Worm (Caenorhabditis elegans): ENCODE results near the gene C10B5.1.

The C10B5.1 gene

DNA sequence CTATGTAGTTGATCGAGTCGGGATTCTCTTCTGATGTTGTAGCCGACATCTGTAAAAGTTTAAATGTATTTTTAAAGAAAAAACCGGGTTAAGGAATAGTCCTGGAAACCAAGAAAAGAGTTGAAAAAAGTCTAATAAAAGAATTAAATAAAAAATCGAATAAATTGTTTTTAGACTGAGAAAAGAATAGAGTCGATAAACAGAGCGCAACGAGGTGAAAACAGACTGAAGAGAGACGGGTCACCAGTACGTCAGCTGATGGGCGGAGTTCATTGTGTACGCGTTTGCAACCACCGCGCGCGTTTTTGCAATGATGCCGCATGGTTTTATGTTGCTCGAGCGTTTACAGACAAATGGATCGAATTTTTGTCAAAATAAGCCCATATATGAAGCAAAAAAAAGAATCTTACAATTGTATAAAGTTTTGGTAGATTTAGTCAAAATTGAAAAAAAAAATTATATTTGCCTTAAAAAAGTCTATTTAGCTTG is 50.3 kb downstream of the C10B5.1 start, which contains the start of gene atg-18 (continued):
- no peak for TF ChIP-seq fkh-10 (GFP tag; optimal IDR thresholded peaks at IDR 0.05)
- no peak for TF ChIP-seq pag-3 (tag; optimal IDR thresholded peaks at IDR 0.05; ENCODE audit: borderline replicate concordance, insufficient read depth)
- TF ChIP-seq lin-15B (tag; optimal IDR thresholded peaks at IDR 0.05) = peak; percentile 28
- TF ChIP-seq skn-1 (tag; optimal IDR thresholded peaks at IDR 0.05) = peak; percentile 83
- TF ChIP-seq nhr-71 (tag; optimal IDR thresholded peaks at IDR 0.05) = peak; percentile 87
- TF ChIP-seq hpl-2 (GFP tag; optimal IDR thresholded peaks at IDR 0.05) = peak; percentile 63
- TF ChIP-seq elt-2 (tag; optimal IDR thresholded peaks at IDR 0.05) = peak; percentile 52
- no peak for TF ChIP-seq efl-3 (GFP tag; optimal IDR thresholded peaks at IDR 0.05)
- TF ChIP-seq nhr-47 (tag; optimal IDR thresholded peaks at IDR 0.05) = peak; percentile 79
- no peak for TF ChIP-seq vab-15 (tag; optimal IDR thresholded peaks at IDR 0.05)
- no peak for TF ChIP-seq ceh-90 (tag; optimal IDR thresholded peaks at IDR 0.05)
- TF ChIP-seq irx-1 (tag; optimal IDR thresholded peaks at IDR 0.05) = peak; percentile 16
- peak; percentile 43 for TF ChIP-seq unc-86 (tag; optimal IDR thresholded peaks at IDR 0.05)
- peak; percentile 23 for TF ChIP-seq F16B12.6 (tag; optimal IDR thresholded peaks at IDR 0.05)
- peak; percentile 76 for TF ChIP-seq nhr-19 (GFP tag; conservative IDR thresholded peaks at IDR 0.05)
- TF ChIP-seq sox-4 (tag; optimal IDR thresholded peaks at IDR 0.05) = peak; percentile 5
- no peak for TF ChIP-seq nhr-237 (tag; optimal IDR thresholded peaks at IDR 0.05)
- no peak for TF ChIP-seq hlh-17 (GFP tag; optimal IDR thresholded peaks at IDR 0.05; ENCODE audit: borderline replicate concordance)
- peak; percentile 46 for TF ChIP-seq mep-1 (tag; optimal IDR thresholded peaks at IDR 0.05)
- peak in 1 of 2 experiments; percentile 29 for TF ChIP-seq ztf-11 (tag; optimal IDR thresholded peaks at IDR 0.05)
- no peak for TF ChIP-seq nhr-77 (tag; optimal IDR thresholded peaks at IDR 0.05)
- peak; percentile 26 for TF ChIP-seq lin-39 (tag; optimal IDR thresholded peaks at IDR 0.05)
- TF ChIP-seq pqm-1 (tag; optimal IDR thresholded peaks at IDR 0.05) = no peak
- TF ChIP-seq rnt-1 (tag; optimal IDR thresholded peaks at IDR 0.05) = peak; percentile 85
- TF ChIP-seq zag-1 (tag; optimal IDR thresholded peaks at IDR 0.05) = no peak
- TF ChIP-seq ceh-88 (GFP tag; IDR thresholded peaks at IDR 0.05) = no peak
- peak; percentile 36 to 74 (median 45) for TF ChIP-seq ceh-82 (tag; optimal IDR thresholded peaks at IDR 0.05)
- TF ChIP-seq mef-2 (tag; optimal IDR thresholded peaks at IDR 0.05) = peak; percentile 4
- peak; percentile 59 for TF ChIP-seq grh-1 (GFP tag; IDR thresholded peaks at IDR 0.05)
- TF ChIP-seq efl-1 (optimal IDR thresholded peaks at IDR 0.05) = peak; percentile 59 to 60
- peak; percentile 44 to 96 for TF ChIP-seq efl-1 (GFP tag; optimal IDR thresholded peaks at IDR 0.05 in 1 of 2)
- peak; percentile 81 for TF ChIP-seq snu-23 (GFP tag; optimal IDR thresholded peaks at IDR 0.05)

DNA sequence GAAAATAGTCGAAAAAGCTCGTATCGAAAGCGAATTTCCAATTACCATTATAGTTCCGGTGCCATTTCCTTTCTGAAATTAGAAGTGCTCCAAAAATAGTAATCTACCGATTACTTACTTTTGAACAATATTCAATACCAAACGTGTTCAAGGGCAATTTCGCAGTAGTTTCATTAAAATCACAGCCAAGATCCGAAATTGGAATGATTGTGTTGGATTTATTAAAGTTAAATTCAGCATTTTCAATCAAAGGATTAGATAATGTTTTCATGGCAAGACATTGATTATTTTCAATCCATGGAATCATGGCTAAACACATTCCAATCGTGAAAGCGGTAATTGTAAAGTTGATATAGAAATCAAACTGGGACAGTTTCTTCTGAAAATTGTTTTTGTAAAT is 51.7 kb downstream of the C10B5.1 start:
- TF ChIP-seq unc-30 (tag; optimal IDR thresholded peaks at IDR 0.05) (no peak), lin-14 (GFP tag; optimal IDR thresholded peaks at IDR 0.05) (no peak), Y116A8C.19 (tag; optimal IDR thresholded peaks at IDR 0.05; ENCODE audit: borderline replicate concordance) (no peak), rnt-1 (tag; optimal IDR thresholded peaks at IDR 0.05) (no peak), elt-3 (tag; optimal IDR thresholded peaks at IDR 0.05) (no peak), ztf-11 (tag; optimal IDR thresholded peaks at IDR 0.05) (no peak), zag-1 (tag; optimal IDR thresholded peaks at IDR 0.05) (no peak), lsy-2 (tag; optimal IDR thresholded peaks at IDR 0.05) (no peak), skn-1 (tag; optimal IDR thresholded peaks at IDR 0.05) (no peak), sup-37 (GFP tag; optimal IDR thresholded peaks at IDR 0.05) (no peak)

Data from whole organism, L1 larva.